Worm (Caenorhabditis elegans) whole organism, late embryonic: ENCODE data around the gene dyci-1.

Experiments
- C38D4.7 ChIP-seq: fragments of 200-800 bp; sonication (Bioruptor generic); optimal IDR thresholded peaks from 2 replicates; lab custom pipeline; 2018; ENCODE audit warnings: mild to moderate bottlenecking, missing genetic modification characterization, moderate library complexity, missing compliant biosample characterization
- ceh-22 ChIP-seq: sonication (generic microtip); optimal IDR thresholded peaks from 2 replicates; lab custom pipeline; 2017; ENCODE audit warnings: missing biosample characterization, missing genetic modification characterization
- ceh-34 ChIP-seq: sonication (generic microtip); optimal IDR thresholded peaks from 2 replicates; lab custom pipeline; 2016; ENCODE audit warnings: mild to moderate bottlenecking, missing genetic modification characterization, missing compliant biosample characterization
- ceh-45 ChIP-seq: fragments of 200-800 bp; sonication (Bioruptor generic); IDR thresholded peaks from 2 replicates; pipeline ENCODE4 v1.3.6; 2022; ENCODE audit warnings: missing genetic modification reagents, missing genetic modification characterization, missing compliant biosample characterization
- elt-4 ChIP-seq: sonication (generic microtip); optimal IDR thresholded peaks from 2 replicates; lab custom pipeline; 2016; ENCODE audit warnings: missing genetic modification characterization, missing compliant biosample characterization
- ets-4 ChIP-seq: sonication (generic microtip); optimal IDR thresholded peaks from 2 replicates; lab custom pipeline; 2016; ENCODE audit warnings: missing genetic modification characterization, missing compliant biosample characterization
- gmeb-2 ChIP-seq: sonication (generic microtip); optimal IDR thresholded peaks from 2 replicates; lab custom pipeline; 2016; ENCODE audit warnings: missing genetic modification characterization, inconsistent platforms, missing compliant biosample characterization
- hlh-13 ChIP-seq: fragments of 200-800 bp; sonication (Bioruptor generic); optimal IDR thresholded peaks from 2 replicates; lab custom pipeline; 2018; ENCODE audit warnings: mild to moderate bottlenecking, missing genetic modification characterization, missing compliant biosample characterization
- pha-4 ChIP-seq: fragments of 150-350 bp; optimal IDR thresholded peaks from 2 replicates; lab custom pipeline; 2018; ENCODE audit warnings: missing biosample characterization, missing genetic modification reagents, missing genetic modification characterization
- sdc-2 ChIP-seq: sonication (generic microtip); optimal IDR thresholded peaks from 2 replicates; lab custom pipeline; 2016; ENCODE audit warnings: missing genotype, missing genetic modification characterization, missing compliant biosample characterization
- unc-55 ChIP-seq: sonication (generic microtip); optimal IDR thresholded peaks from 2 replicates; lab custom pipeline; 2017; ENCODE audit warnings: missing biosample characterization, missing genetic modification reagents, missing genetic modification characterization

- no peak for TF ChIP-seq elt-4 (tag; lab: Kevin White, UChicago)
- TF ChIP-seq ceh-34 = no peak
- no peak for TF ChIP-seq gmeb-2 (tag; lab: Kevin White, UChicago)
- TF ChIP-seq sdc-2 (tag; lab: Kevin White, UChicago) = no peak
- no peak for TF ChIP-seq ceh-45 (GFP tag; lab: Robert Waterston, UW)
- no peak for TF ChIP-seq C38D4.7
- TF ChIP-seq hlh-13 (GFP tag; lab: Kevin White, UChicago) = no peak
- no peak for TF ChIP-seq ceh-22
- no peak for TF ChIP-seq unc-55
- TF ChIP-seq ets-4 (tag; lab: Kevin White, UChicago) = no peak
- no peak for TF ChIP-seq pha-4 (tag; lab: Kevin White, UChicago)
These were observed 8.4 kb upstream of the dyci-1 start for ce11 chrIV:6793310-6793966.
